Fruit fly (Drosophila melanogaster): ENCODE results near the gene CG4194.

The CG4194 gene

dm6 chrX:2050070-2050899 lies 18.1 kb upstream of the CG4194 start, which contains the start of gene moody (continued):
- TF ChIP-seq Dbx (GFP tag; IDR thresholded peaks at IDR 0.05) (peak; percentile 99), fd96Cb (tag; optimal IDR thresholded peaks at IDR 0.05) (peak; percentile 91), HLH4C (GFP tag; IDR thresholded peaks at IDR 0.05; ENCODE audit: partially characterized antibody) (0 out of 3 replicates have a peak, but pooled peaks have one; percentile 23), CG33213 (GFP tag; optimal IDR thresholded peaks at IDR 0.05) (peak; percentile 97), CG15073 (GFP tag; optimal IDR thresholded peaks at IDR 0.05) (peak; percentile 69), Spps (tag; optimal IDR thresholded peaks at IDR 0.05) (peak; percentile 60), CG3407 (GFP tag; optimal IDR thresholded peaks at IDR 0.05) (peak; percentile 88), CG9437 (GFP tag; optimal IDR thresholded peaks at IDR 0.05) (peak; percentile 79), Ada2b (GFP tag; IDR thresholded peaks at IDR 0.05) (peak; percentile 98), CG14860 (GFP tag; IDR thresholded peaks at IDR 0.05; ENCODE audit: partially characterized antibody) (0 out of 3 replicates have a peak, but pooled peaks have one; percentile 33), exex (tag; optimal IDR thresholded peaks at IDR 0.05) (peak; percentile 85), HHEX (GFP tag; optimal IDR thresholded peaks at IDR 0.05) (peak; percentile 97), hkb (optimal IDR thresholded peaks at IDR 0.05) (no peak), hkb (GFP tag; IDR thresholded peaks at IDR 0.05) (peak; percentile 98), nerfin-2 (GFP tag; IDR thresholded peaks at IDR 0.05; ENCODE audit: partially characterized antibody) (no peak), slbo (GFP tag; IDR thresholded peaks at IDR 0.05) (peak; percentile 100), ATbp (GFP tag; optimal IDR thresholded peaks at IDR 0.05) (peak; percentile 96), CG2120 (GFP tag; optimal IDR thresholded peaks at IDR 0.05) (peak; percentile 99), CG8089 (GFP tag; optimal IDR thresholded peaks at IDR 0.05) (peak; percentile 94), CG3065 (GFP tag; optimal IDR thresholded peaks at IDR 0.05) (peak; percentile 90), CG2116 (GFP tag; optimal IDR thresholded peaks at IDR 0.05) (peak; percentile 63), jumu (GFP tag; optimal IDR thresholded peaks at IDR 0.05) (peak; percentile 98), NfI (GFP tag; optimal IDR thresholded peaks at IDR 0.05) (peak; percentile 97), tgo (GFP tag; IDR thresholded peaks at IDR 0.05) (peak; percentile 98), CG7271 (tag; optimal IDR thresholded peaks at IDR 0.05) (no peak), Poxn (GFP tag; IDR thresholded peaks at IDR 0.05) (peak; percentile 93), ato (GFP tag; IDR thresholded peaks at IDR 0.05; ENCODE audit: partially characterized antibody) (no peak), Sox102F (GFP tag; optimal IDR thresholded peaks at IDR 0.05) (peak; percentile 94), scrt (GFP tag; optimal IDR thresholded peaks at IDR 0.05) (peak; percentile 94), mam (GFP tag; optimal IDR thresholded peaks at IDR 0.05) (peak; percentile 99), CG12769 (tag; optimal IDR thresholded peaks at IDR 0.05) (peak; percentile 100), D19A (tag; optimal IDR thresholded peaks at IDR 0.05) (peak; percentile 91), CG30403 (GFP tag; optimal IDR thresholded peaks at IDR 0.05) (peak; percentile 98), lov (optimal IDR thresholded peaks at IDR 0.05) (no peak), lov (GFP tag; IDR thresholded peaks at IDR 0.05) (peak; percentile 98), CG17912 (GFP tag; optimal IDR thresholded peaks at IDR 0.05) (peak; percentile 96), maf-S (GFP tag; optimal IDR thresholded peaks at IDR 0.05) (peak; percentile 97), lilli (GFP tag; optimal IDR thresholded peaks at IDR 0.05) (peak; percentile 99), Hr78 (GFP tag; optimal IDR thresholded peaks at IDR 0.05) (peak in 1 of 2 experiments; percentile 89), br (optimal IDR thresholded peaks at IDR 0.05) (no peak), kay (GFP tag; optimal IDR thresholded peaks at IDR 0.05) (peak; percentile 94), CG10147 (GFP tag; optimal IDR thresholded peaks at IDR 0.05) (peak; percentile 90), CG2889 (GFP tag; IDR thresholded peaks at IDR 0.05) (peak; percentile 96), lmd (GFP tag; IDR thresholded peaks at IDR 0.05) (peak; percentile 99), Bgb (GFP tag; IDR thresholded peaks at IDR 0.05; ENCODE audit: partially characterized antibody) (peak; percentile 28; the same call in 1 of the 2 replicates), CG2202 (tag; optimal IDR thresholded peaks at IDR 0.05) (peak; percentile 84), twi (tag; optimal IDR thresholded peaks at IDR 0.05) (peak; percentile 88), CG10431 (GFP tag; optimal IDR thresholded peaks at IDR 0.05) (peak; percentile 92), Lhr (GFP tag; optimal IDR thresholded peaks at IDR 0.05) (peak; percentile 71)
